Fruit fly (Drosophila melanogaster): ENCODE results near the gene Snx17.

DNA sequence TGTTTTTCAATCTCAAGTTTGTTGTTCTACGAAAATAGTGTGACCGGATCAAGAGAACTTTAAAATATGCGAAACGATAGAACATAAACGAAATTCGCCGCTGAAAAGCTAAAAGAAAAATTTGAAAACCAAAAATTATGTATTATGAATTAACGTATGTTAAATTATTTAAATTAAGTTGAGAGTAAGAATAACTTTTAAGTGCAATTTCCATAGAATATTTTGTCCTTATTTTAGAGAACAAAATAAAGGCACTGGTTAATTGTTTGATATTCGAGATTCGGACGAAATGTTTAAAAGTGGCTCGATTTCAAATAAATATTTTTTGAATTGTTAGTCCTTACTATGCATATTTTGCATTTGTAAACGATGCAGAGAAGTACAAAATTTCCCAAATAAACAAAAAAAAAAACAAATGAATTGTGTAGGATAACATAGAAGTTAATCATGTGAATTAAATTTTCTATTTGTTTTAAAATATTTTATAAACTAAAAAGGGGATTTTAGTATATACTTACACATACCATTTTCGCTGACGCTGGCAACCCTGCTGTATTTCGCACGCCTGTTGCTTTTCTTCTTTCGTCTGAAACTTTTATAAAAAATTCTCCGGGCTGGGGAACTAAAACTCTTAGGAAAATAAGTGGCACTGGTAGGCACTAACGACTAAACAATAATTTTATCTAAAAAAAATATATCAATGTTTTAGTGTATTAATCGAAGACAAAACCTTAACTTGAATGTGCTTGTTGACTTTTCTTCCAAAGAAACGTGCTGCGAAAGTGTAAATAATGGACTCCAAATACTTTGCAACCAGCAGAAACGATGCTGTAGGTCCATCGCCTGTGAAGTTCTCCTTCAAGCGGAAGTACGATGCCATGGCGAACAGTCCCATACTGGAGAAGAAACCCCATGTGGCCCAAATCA is 4.1 kb upstream of the Snx17 start, which contains the start of the genes CG5727 and ath:
- no peak for TF ChIP-seq CG8301 (tag; optimal IDR thresholded peaks at IDR 0.05)
- no peak for TF ChIP-seq CG32121 (GFP tag; IDR thresholded peaks at IDR 0.05)
- no peak for TF ChIP-seq EcR (GFP tag; optimal IDR thresholded peaks at IDR 0.05)
- no peak for TF ChIP-seq CG8159 (tag; optimal IDR thresholded peaks at IDR 0.05)
- no peak for TF ChIP-seq Pif1B (GFP tag; optimal IDR thresholded peaks at IDR 0.05)
- TF ChIP-seq CG4496 (GFP tag; IDR thresholded peaks at IDR 0.05): no peak
- no peak for TF ChIP-seq Ets98B (GFP tag; IDR thresholded peaks at IDR 0.05)
- TF ChIP-seq fd96Ca (GFP tag; IDR thresholded peaks at IDR 0.05): no peak
- TF ChIP-seq CG15710 (tag; optimal IDR thresholded peaks at IDR 0.05): no peak
- no peak for TF ChIP-seq CG9948 (tag; optimal IDR thresholded peaks at IDR 0.05)
- TF ChIP-seq gl (tag; optimal IDR thresholded peaks at IDR 0.05): no peak
- no peak for TF ChIP-seq rn (GFP tag; IDR thresholded peaks at IDR 0.05)
- TF ChIP-seq CG17806 (tag; optimal IDR thresholded peaks at IDR 0.05): peak; percentile 10
- TF ChIP-seq CG14655 (GFP tag; optimal IDR thresholded peaks at IDR 0.05): no peak

All from whole organism, pupa.